Worm (Caenorhabditis elegans): Measurements from ENCODE around the gene C16C8.20.
"Not testable (repeated sequence)": the region's sequence is repeated elsewhere in the genome, so short reads cannot be mapped to it uniquely, and the experiment has no call there.

The C16C8.20 gene

DNA sequence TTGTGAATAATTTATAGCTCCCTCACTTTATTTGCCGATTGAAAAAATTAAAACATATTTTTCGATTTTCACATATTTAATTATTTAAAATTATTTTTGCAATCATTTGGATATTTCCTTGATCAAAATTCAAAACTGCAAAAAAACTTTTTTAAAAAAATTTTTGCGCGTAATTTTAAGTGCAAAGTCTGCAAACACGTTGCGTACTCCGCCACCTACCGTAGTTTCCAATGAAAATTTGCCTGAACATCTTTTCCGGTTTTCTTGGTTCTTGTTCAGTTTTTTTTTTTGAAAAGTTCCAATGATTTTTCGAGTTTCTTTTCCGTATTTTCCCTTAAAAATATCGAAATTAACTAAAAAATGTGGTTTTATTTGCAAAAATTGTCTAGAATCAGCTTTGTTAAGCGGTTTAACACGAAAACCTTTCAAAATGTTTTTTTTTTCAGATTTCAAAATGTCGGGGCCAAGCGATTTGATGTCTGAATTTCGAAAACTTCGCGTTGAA lies 2.1 kb downstream of the C16C8.20 start, which contains the start of gene C16C8.25:
C16C8.25 (plus strand) TSS at position 455 of the 505 bp plus-strand sequence.
- TF ChIP-seq mdl-1 (tag; optimal IDR thresholded peaks at IDR 0.05) (no peak), pqm-1 (tag; optimal IDR thresholded peaks at IDR 0.05) (no peak), sup-37 (GFP tag; optimal IDR thresholded peaks at IDR 0.05) (no peak), efl-1 (optimal IDR thresholded peaks at IDR 0.05) (no peak), efl-1 (GFP tag; optimal IDR thresholded peaks at IDR 0.05 in 1 of 2) (no peak), pax-3 (tag; optimal IDR thresholded peaks at IDR 0.05) (no peak), hlh-17 (GFP tag; optimal IDR thresholded peaks at IDR 0.05; ENCODE audit: borderline replicate concordance) (no peak), rnt-1 (tag; optimal IDR thresholded peaks at IDR 0.05) (no peak)

DNA sequence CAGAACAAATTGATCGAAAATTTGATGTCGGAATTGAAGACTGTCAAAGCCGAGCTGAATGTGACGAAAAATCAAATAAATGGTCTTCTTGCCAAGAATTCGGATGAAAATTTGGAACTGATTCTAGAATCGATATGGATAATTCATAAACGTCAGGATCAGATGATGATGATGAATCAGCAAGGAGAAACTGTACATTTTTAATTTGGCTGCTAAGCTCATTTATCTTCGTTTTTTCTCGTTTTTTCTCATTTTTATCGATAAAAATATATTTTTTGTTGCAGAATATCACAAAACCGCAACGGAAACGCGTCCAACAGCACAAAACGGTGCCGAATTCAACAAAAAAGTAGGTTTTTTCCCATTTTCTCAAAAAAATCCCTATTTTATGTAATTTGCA lies 2.8 kb downstream of the C16C8.20 start, which contains the start of gene C16C8.14:
C16C8.14 (plus strand) TSS at position 301 of the 400 bp plus-strand sequence.
- not testable (repeated sequence) for TF ChIP-seq nhr-28 (tag; optimal IDR thresholded peaks at IDR 0.05); ama-1 (optimal IDR thresholded peaks at IDR 0.05); sox-4 (tag; optimal IDR thresholded peaks at IDR 0.05)

DNA sequence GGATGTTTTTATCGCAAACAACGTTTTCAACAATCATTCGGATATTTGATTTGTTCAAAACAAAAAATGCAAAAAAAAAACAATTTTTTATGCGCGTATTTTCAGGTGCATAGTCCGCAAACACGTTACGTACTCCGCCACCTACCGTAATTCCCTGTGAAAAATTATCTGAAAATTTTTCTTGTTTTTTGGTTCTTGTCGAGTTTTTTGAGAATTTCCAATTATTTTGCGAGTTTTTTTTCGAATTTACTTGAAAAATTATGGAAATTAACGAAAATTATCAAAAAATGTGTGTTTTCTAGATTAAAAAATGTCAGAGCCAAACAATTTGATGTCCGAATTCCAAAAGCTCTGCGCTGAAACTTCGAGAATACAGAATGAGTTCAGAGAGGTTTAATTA lies 5.7 kb downstream of the C16C8.20 start, which contains the start of gene C16C8.12:
C16C8.12 (plus strand) TSS at position 301 of the 400 bp plus-strand sequence.
- TF ChIP-seq elt-3 (tag; optimal IDR thresholded peaks at IDR 0.05) (no peak), snpc-4 (tag; optimal IDR thresholded peaks at IDR 0.05) (no peak), elt-2 (tag; optimal IDR thresholded peaks at IDR 0.05) (no peak), unc-30 (tag; optimal IDR thresholded peaks at IDR 0.05) (no peak), snu-23 (GFP tag; optimal IDR thresholded peaks at IDR 0.05) (no peak), tlp-1 (tag; optimal IDR thresholded peaks at IDR 0.05) (no peak), isw-1 (GFP tag; IDR thresholded peaks at IDR 0.05) (no peak), unc-86 (tag; optimal IDR thresholded peaks at IDR 0.05) (no peak), lsy-2 (tag; optimal IDR thresholded peaks at IDR 0.05) (no peak), nhr-20 (tag; optimal IDR thresholded peaks at IDR 0.05) (no peak), dsc-1 (tag; optimal IDR thresholded peaks at IDR 0.05) (no peak)

DNA sequence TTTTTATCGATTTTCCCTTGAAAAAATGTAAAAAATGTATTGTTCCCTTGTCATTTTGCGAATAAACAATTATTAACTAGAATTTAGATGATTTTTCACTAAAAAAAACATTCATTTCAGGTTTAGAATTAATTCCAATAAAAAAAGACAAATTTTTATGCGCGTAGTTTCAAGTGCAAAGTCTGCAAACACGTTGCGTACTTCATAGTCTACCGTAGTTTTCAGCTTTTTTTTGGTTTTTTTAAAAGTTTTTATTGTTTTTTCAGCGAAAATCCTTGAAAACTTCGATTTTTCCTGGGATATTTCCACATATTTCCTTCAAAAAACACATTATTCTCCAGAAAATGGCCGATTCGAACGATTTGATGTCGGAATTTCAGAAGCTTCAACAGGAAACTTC lies 6.8 kb downstream of the C16C8.20 start, which contains the start of gene C16C8.11:
C16C8.11 (plus strand) TSS at position 188 of the 400 bp plus-strand sequence.
- TF ChIP-seq lin-35 (GFP tag; optimal IDR thresholded peaks at IDR 0.05) (no peak), lsy-2 (tag; optimal IDR thresholded peaks at IDR 0.05) (no peak), blmp-1 (tag; optimal IDR thresholded peaks at IDR 0.05) (no peak), swsn-7 (tag; optimal IDR thresholded peaks at IDR 0.05) (no peak), nhr-71 (tag; optimal IDR thresholded peaks at IDR 0.05) (no peak), lin-13 (GFP tag; optimal IDR thresholded peaks at IDR 0.05) (no peak), nhr-20 (tag; optimal IDR thresholded peaks at IDR 0.05) (no peak)

DNA sequence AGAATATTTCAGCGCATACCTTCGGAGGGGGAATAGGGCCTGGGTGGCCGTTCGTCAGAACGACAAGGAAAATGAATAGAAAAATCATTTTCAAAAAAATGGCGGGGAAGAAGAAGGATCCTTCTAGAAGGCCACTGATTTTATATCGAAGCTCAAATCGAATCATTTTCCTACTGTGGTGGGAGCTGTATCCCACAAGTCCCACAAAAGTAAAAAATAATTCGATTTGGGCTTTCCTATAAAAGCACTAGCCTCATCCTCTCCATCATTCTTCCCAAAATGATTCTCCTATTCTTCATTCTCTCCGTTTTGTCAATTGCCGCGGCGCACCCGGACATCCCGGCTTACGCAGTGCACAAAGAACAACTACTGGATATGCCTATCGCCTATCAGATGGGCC lies 11.5 kb downstream of the C16C8.20 start, which contains the start of the genes C16C8.26 and C16C8.19:
C16C8.26 (minus strand) TSS at position 101 of the 400 bp plus-strand sequence.
C16C8.19 (plus strand) TSS at position 279 of the 400 bp plus-strand sequence.
- no peak for TF ChIP-seq fos-1 (tag; optimal IDR thresholded peaks at IDR 0.05)
- no peak for TF ChIP-seq unc-62 (GFP tag; optimal IDR thresholded peaks at IDR 0.05)

DNA sequence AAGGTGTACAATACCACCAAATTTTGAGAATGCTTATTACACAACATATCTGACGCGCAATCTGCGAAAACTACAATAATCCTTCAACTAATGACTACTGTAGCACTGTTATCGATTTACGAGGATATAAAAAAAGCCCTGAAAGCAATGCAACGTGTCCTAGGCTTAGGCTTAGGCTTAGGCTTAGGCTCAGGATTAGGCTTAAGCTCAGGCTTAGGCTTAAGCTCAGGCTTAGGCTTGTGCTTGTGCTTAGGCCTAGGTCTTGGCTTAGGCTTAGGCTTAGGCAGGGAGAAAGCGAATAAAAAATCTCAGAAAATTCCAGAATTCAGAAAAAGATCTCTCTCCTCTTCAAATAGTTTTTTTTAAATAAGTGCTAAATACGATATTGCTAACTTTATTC lies 12.5 kb downstream of the C16C8.20 start:
- TF ChIP-seq blmp-1 (tag; optimal IDR thresholded peaks at IDR 0.05) (no peak), nhr-71 (tag; optimal IDR thresholded peaks at IDR 0.05) (no peak), lin-15B (tag; optimal IDR thresholded peaks at IDR 0.05) (no peak)

DNA sequence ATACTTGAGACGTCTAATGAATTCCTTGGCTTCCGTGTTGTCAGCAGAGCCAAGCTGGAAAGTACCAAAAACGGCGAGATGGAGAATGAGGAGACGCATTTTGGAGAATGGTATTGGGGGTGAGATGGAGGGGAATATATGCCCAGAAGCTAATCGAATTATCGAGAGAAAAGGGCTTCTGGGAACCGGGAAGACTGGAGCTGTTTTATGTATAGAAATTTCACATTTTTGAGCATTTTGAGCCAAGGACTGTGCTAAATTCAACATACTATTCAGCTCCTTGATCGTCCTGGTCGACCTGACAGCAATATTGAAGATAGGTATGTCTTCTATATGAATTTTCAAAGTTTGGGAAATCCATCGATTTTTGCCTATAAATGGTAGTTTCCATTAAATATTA lies 13.3 kb downstream of the C16C8.20 start, which contains the start of gene C16C8.7:
C16C8.7 (minus strand) TSS at position 101 of the 400 bp plus-strand sequence.
- no peak for TF ChIP-seq nhr-85 (tag)
- TF ChIP-seq ces-1 (GFP tag; optimal IDR thresholded peaks at IDR 0.05) = no peak
- TF ChIP-seq unc-30 (tag; optimal IDR thresholded peaks at IDR 0.05) = no peak
- TF ChIP-seq nhr-71 (tag; optimal IDR thresholded peaks at IDR 0.05) = no peak
- TF ChIP-seq unc-98 (GFP tag; IDR thresholded peaks at IDR 0.05) = no peak
- no peak for TF ChIP-seq swsn-7 (tag; optimal IDR thresholded peaks at IDR 0.05)
- no peak for TF ChIP-seq nhr-84 (tag; optimal IDR thresholded peaks at IDR 0.05)
- no peak for TF ChIP-seq rnt-1 (tag; optimal IDR thresholded peaks at IDR 0.05)
- no peak for TF ChIP-seq mep-1 (tag; optimal IDR thresholded peaks at IDR 0.05)
- no peak for TF ChIP-seq pax-3 (tag; optimal IDR thresholded peaks at IDR 0.05)
- no peak for TF ChIP-seq blmp-1 (tag; optimal IDR thresholded peaks at IDR 0.05)
- no peak for TF ChIP-seq tbx-2 (tag; optimal IDR thresholded peaks at IDR 0.05)
- no peak for TF ChIP-seq unc-86 (tag; optimal IDR thresholded peaks at IDR 0.05)
